Fruit fly (Drosophila melanogaster): ENCODE results near the gene Gycbeta100B.

- no peak for TF ChIP-seq CG8301 (tag; optimal IDR thresholded peaks at IDR 0.05)
- TF ChIP-seq CG17806 (tag; optimal IDR thresholded peaks at IDR 0.05) = no peak
- TF ChIP-seq EcR (GFP tag; optimal IDR thresholded peaks at IDR 0.05) = no peak
- no peak for TF ChIP-seq Snoo (tag; optimal IDR thresholded peaks at IDR 0.05)
- TF ChIP-seq Pif1A (GFP tag; optimal IDR thresholded peaks at IDR 0.05) = no peak
- no peak for TF ChIP-seq CG10348 (GFP tag; IDR thresholded peaks at IDR 0.05)
- no peak for TF ChIP-seq fd96Ca (GFP tag; IDR thresholded peaks at IDR 0.05)
Measured at dm6 chr3R:31195695-31196113, 61.5 kb downstream of the Gycbeta100B start, which contains the start of gene mesh.

Data from whole organism, pupa.